Worm (Caenorhabditis elegans) whole organism, late embryonic: Measurements from ENCODE around the gene nas-20.
"Not testable (repeated sequence)": the region's sequence is repeated elsewhere in the genome, so short reads cannot be mapped to it uniquely, and the experiment has no call there.

ENCODE experiments used
- C08G9.2 ChIP-seq: sonication (generic microtip); optimal IDR thresholded peaks from 2 replicates; lab custom pipeline; 2016; ENCODE audit warnings: mild to moderate bottlenecking, missing genetic modification characterization, moderate library complexity, missing compliant biosample characterization
- ceh-18 ChIP-seq: sonication (generic microtip); optimal IDR thresholded peaks from 2 replicates; lab custom pipeline; 2016; ENCODE audit warnings: missing genetic modification characterization, missing compliant biosample characterization
- ceh-19 ChIP-seq: fragments of 200-800 bp; sonication (Bioruptor generic); optimal IDR thresholded peaks from 2 replicates; lab custom pipeline; 2018; ENCODE audit warnings: mild to moderate bottlenecking, missing genetic modification characterization, missing compliant biosample characterization
- ceh-30 ChIP-seq: fragments of 150-350 bp; optimal IDR thresholded peaks from 2 replicates; lab custom pipeline; 2014; ENCODE audit warnings: missing biosample characterization, missing genetic modification characterization
- ceh-31 ChIP-seq: sonication (generic microtip); optimal IDR thresholded peaks from 2 replicates; lab custom pipeline; 2016; ENCODE audit warnings: missing genetic modification characterization, missing compliant biosample characterization
- ceh-48 ChIP-seq: sonication (generic microtip); optimal IDR thresholded peaks from 2 replicates; lab custom pipeline; 2016; ENCODE audit warnings: missing genetic modification characterization, inconsistent platforms, missing compliant biosample characterization
- ceh-6 ChIP-seq: fragments of 200-800 bp; sonication (Bioruptor generic); optimal IDR thresholded peaks from 2 replicates; lab custom pipeline; 2018; ENCODE audit warnings: mild to moderate bottlenecking, missing genetic modification characterization, missing compliant biosample characterization
- ceh-9 ChIP-seq: sonication (generic microtip); optimal IDR thresholded peaks from 2 replicates; lab custom pipeline; 2016; ENCODE audit warnings: mild to moderate bottlenecking, missing genetic modification characterization, inconsistent platforms, missing compliant biosample characterization
- dve-1 ChIP-seq: sonication (generic microtip); optimal IDR thresholded peaks from 2 replicates; lab custom pipeline; 2017; ENCODE audit warnings: antibody characterized with exemption, mild to moderate bottlenecking, missing genetic modification characterization, missing compliant biosample characterization
- fax-1 ChIP-seq: sonication (generic microtip); optimal IDR thresholded peaks from 2 replicates; lab custom pipeline; 2016; ENCODE audit warnings: missing genotype, missing genetic modification characterization, missing compliant biosample characterization
- fkh-6 ChIP-seq: sonication (generic microtip); optimal IDR thresholded peaks from 2 replicates; lab custom pipeline; 2016; ENCODE audit warnings: missing genetic modification characterization, missing compliant biosample characterization
- hlh-13 ChIP-seq: fragments of 200-800 bp; sonication (Bioruptor generic); optimal IDR thresholded peaks from 2 replicates; lab custom pipeline; 2018; ENCODE audit warnings: mild to moderate bottlenecking, missing genetic modification characterization, missing compliant biosample characterization
- hlh-30 ChIP-seq: sonication (generic microtip); optimal IDR thresholded peaks from 2 replicates; lab custom pipeline; 2017; ENCODE audit warnings: antibody characterized with exemption, missing genetic modification characterization, missing compliant biosample characterization; ENCODE audit not compliant: insufficient read depth
- hlh-8 ChIP-seq: sonication (generic microtip); optimal IDR thresholded peaks from 2 replicates; lab custom pipeline; 2016; ENCODE audit warnings: missing genotype, missing genetic modification characterization, missing compliant biosample characterization
- lim-6 ChIP-seq: sonication (generic microtip); optimal IDR thresholded peaks from 2 replicates; lab custom pipeline; 2016; ENCODE audit warnings: missing genetic modification characterization, missing compliant biosample characterization
- lin-11 ChIP-seq: fragments of 200-800 bp; sonication (Bioruptor generic); optimal IDR thresholded peaks from 2 replicates; lab custom pipeline; 2018; ENCODE audit warnings: mild to moderate bottlenecking, missing genetic modification characterization, missing compliant biosample characterization
- madf-2 ChIP-seq: sonication (generic microtip); optimal IDR thresholded peaks from 2 replicates; lab custom pipeline; 2017; ENCODE audit warnings: missing genetic modification characterization, missing compliant biosample characterization
- nhr-11 ChIP-seq: fragments of 150-350 bp; optimal IDR thresholded peaks from 2 replicates; lab custom pipeline; 2014; ENCODE audit warnings: missing biosample characterization, missing genetic modification characterization
- npax-4 ChIP-seq: sonication (generic microtip); optimal IDR thresholded peaks from 2 replicates; lab custom pipeline; 2016; ENCODE audit warnings: missing genetic modification characterization, missing compliant biosample characterization
- pax-1 ChIP-seq: fragments of 150-350 bp; optimal IDR thresholded peaks from 2 replicates; lab custom pipeline; 2014; ENCODE audit warnings: missing biosample characterization, missing genetic modification characterization
- pha-2 ChIP-seq: sonication (generic microtip); optimal IDR thresholded peaks from 2 replicates; lab custom pipeline; 2017; ENCODE audit warnings: mild to moderate bottlenecking, missing genetic modification characterization, missing compliant biosample characterization
- pha-4 ChIP-seq: fragments of 150-350 bp; optimal IDR thresholded peaks from 2 replicates; lab custom pipeline; 2018; ENCODE audit warnings: missing biosample characterization, missing genetic modification reagents, missing genetic modification characterization
- sox-4 ChIP-seq: sonication (generic microtip); optimal IDR thresholded peaks from 2 replicates; lab custom pipeline; 2017; ENCODE audit warnings: mild to moderate bottlenecking, missing genetic modification characterization, inconsistent platforms, missing compliant biosample characterization
- syd-9 ChIP-seq: sonication (generic microtip); optimal IDR thresholded peaks from 2 replicates; lab custom pipeline; 2016; ENCODE audit warnings: mild to moderate bottlenecking, missing genetic modification characterization, moderate library complexity, missing compliant biosample characterization
- tbx-7 ChIP-seq: sonication (generic microtip); optimal IDR thresholded peaks from 2 replicates; lab custom pipeline; 2016; ENCODE audit warnings: missing genotype, missing genetic modification characterization, missing compliant biosample characterization
- unc-3 ChIP-seq, 2 experiments: fragments of 200-800 bp in 1 of 2; sonication (Bioruptor generic) in 1 of 2; sonication (generic microtip) in 1 of 2; conservative IDR thresholded peaks in 1 of 2; optimal IDR thresholded peaks in 1 of 2; 2 replicates each; pipeline versions ENCODE4 v1.3.6 to Lab custom; 2016 to 2022; ENCODE audit warnings: missing compliant biosample characterization in 2 of 2, missing genetic modification characterization in 2 of 2, missing genetic modification reagents in 1 of 2
- unc-86 ChIP-seq: sonication (generic microtip); optimal IDR thresholded peaks from 2 replicates; lab custom pipeline; 2016; ENCODE audit warnings: missing genetic modification characterization, missing compliant biosample characterization
- ztf-16 ChIP-seq: sonication (generic microtip); optimal IDR thresholded peaks from 2 replicates; lab custom pipeline; 2017; ENCODE audit warnings: missing genetic modification characterization, missing compliant biosample characterization

Gene nas-20

ce11 chrV:11483580-11484092 lies 11.5 kb upstream of the nas-20 start, which contains the start of gene col-157:
col-157 (plus strand) TSS chrV:11484042.
- TF ChIP-seq hlh-8 (tag; lab: Kevin White, UChicago); dve-1 (tag; lab: Kevin White, UChicago); syd-9: not testable (repeated sequence)

DNA sequence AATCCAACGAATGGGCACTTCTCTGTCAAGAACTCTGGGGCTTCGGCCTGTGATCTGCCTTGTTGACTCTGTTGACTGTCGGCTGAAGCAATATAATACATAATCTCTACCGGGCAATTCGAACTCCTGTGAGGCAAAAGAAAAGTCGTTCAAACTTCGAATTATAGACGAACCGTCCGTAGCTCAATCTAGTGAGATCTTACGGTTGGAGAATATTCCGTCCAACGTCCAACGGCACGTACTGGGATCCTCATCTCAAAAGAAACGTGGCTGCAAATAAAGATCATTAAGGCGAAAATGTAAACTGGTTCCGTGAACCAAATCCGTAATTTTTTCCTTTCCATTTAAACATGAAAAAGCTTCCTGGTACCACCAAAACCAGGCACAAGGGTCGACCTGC lies 8.6 kb upstream of the nas-20 start, which contains the start of gene T11F9.14:
Gene T11F9.14, minus strand, starts transcription at position 101 of the 400 bp plus-strand sequence.
- TF ChIP-seq ceh-31; fax-1; ceh-18 (tag; lab: Kevin White, UChicago): not testable (repeated sequence)

DNA sequence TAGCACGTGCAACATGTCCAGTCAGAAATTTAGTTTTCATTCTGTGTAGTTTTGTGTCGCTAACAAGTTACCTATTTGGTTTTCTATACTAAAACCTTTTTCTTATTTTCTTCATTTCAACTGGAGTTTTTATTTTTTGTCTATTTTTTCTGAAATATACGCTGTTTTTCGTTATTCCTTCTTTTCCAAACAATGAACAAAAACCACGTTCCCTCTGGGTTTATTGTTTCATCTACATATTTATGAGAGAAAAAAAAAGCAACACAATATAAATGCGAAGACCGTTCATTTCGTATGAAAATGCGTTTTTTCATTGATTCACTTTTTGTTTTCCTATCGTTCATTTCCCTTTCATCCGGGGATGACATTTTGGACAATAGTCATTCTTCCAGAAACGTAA lies 7.3 kb upstream of the nas-20 start, which contains the start of gene T11F9.22:
Gene T11F9.22, plus strand, starts transcription at position 301 of the 400 bp plus-strand sequence.
- TF ChIP-seq ceh-30 (tag; lab: Kevin White, UChicago) (no peak), C08G9.2 (tag; lab: Kevin White, UChicago) (no peak), ceh-48 (tag; lab: Kevin White, UChicago) (no peak), pax-1 (no peak), hlh-13 (GFP tag; lab: Kevin White, UChicago) (no peak), ceh-9 (tag; lab: Kevin White, UChicago) (no peak), madf-2 (tag; lab: Kevin White, UChicago) (no peak), hlh-30 (no peak), unc-86 (tag; lab: Kevin White, UChicago) (no peak)

ce11 chrV:11475638-11476037 lies 3.5 kb upstream of the nas-20 start, which contains the start of gene T11F9.7:
T11F9.7 (plus strand) TSS chrV:11475938.
- TF ChIP-seq ztf-16, fkh-6, ceh-18 (tag; lab: Kevin White, UChicago): not testable (repeated sequence)

DNA sequence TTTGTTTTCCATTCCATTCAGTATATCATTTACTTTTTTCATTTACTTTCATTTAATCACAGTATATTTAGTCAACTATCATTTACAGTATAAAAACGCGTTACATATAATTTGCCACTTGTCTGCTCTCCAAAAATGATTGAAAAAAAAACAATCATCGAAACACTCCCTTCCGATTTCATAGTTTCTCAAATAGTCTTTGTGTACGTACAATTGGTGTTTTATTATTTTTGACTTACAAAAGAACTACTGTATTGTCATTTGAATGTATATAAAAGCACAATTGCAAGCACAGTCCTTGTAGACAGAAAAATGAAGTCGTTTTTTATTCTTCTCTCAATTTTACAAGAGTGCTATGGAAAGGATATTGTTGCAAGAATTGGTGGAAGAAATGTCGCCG lies 2.3 kb upstream of the nas-20 start, which contains the start of gene nas-22:
Gene nas-22, plus strand, starts transcription at position 301 of the 400 bp plus-strand sequence.
- TF ChIP-seq unc-3 (GFP tag; conservative IDR thresholded peaks at IDR 0.05; lab: Robert Waterston, UW) (no peak), unc-3 (tag; optimal IDR thresholded peaks at IDR 0.05; lab: Kevin White, UChicago) (no peak), nhr-11 (no peak), ceh-6 (GFP tag; lab: Kevin White, UChicago) (no peak), hlh-30 (no peak), pha-4 (no peak), ceh-31 (no peak), ceh-9 (tag; lab: Kevin White, UChicago) (no peak), tbx-7 (tag; lab: Kevin White, UChicago) (no peak), ceh-19 (GFP tag; lab: Kevin White, UChicago) (no peak)

- TF ChIP-seq C08G9.2 (tag; lab: Kevin White, UChicago): no peak
- no peak for TF ChIP-seq npax-4 (tag; lab: Kevin White, UChicago)
- TF ChIP-seq hlh-13 (GFP tag; lab: Kevin White, UChicago): no peak
- TF ChIP-seq pha-2 (tag; lab: Kevin White, UChicago): no peak
- TF ChIP-seq lin-11: no peak
- no peak for TF ChIP-seq tbx-7 (tag; lab: Kevin White, UChicago)
- no peak for TF ChIP-seq sox-4 (tag; lab: Kevin White, UChicago)
- no peak for TF ChIP-seq lim-6 (tag; lab: Kevin White, UChicago)
Measured at ce11 chrV:11470210-11470713, 1.8 kb downstream of the nas-20 start, which contains the start of gene aat-6. aat-6 (minus strand) TSS chrV:11470663.
